Worm (Caenorhabditis elegans): ENCODE measurements around the gene epc-1.
A peak's percentile ranks its signal among the peaks of the same experiment; 100 is the strongest.

DNA sequence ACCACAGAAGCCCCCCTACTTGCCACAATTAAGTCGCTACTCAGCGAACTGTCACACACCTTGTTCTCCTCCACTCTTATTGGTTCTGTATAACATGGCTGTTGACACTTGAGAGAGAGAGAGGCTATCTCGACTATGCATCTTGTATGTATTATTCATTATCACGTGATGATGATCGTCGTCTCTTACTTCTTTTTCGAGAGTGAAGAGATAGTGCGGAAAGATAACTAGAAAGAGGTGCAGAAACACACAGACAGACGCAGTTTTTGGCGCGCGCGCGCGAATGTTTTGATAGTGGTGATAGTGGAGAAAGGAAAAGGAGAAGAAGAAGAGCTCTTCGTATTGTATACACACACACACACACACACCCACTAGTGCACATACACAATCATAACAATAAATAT, 8.6 kb upstream of the epc-1 start:
- TF ChIP-seq mdl-1 (tag; optimal IDR thresholded peaks at IDR 0.05) (peak in 1 of 2 experiments; percentile 54), blmp-1 (tag; optimal IDR thresholded peaks at IDR 0.05; ENCODE audit: insufficient read depth) (no peak), lin-39 (tag; optimal IDR thresholded peaks at IDR 0.05) (no peak), sem-4 (tag; optimal IDR thresholded peaks at IDR 0.05) (no peak), ama-1 (optimal IDR thresholded peaks at IDR 0.05) (no peak), F13H6.1 (tag; optimal IDR thresholded peaks at IDR 0.05) (peak; percentile 82), ztf-4 (tag; optimal IDR thresholded peaks at IDR 0.05) (no peak), alr-1 (tag; optimal IDR thresholded peaks at IDR 0.05) (no peak), nhr-11 (tag; optimal IDR thresholded peaks at IDR 0.05) (no peak), R02D3.7 (tag; optimal IDR thresholded peaks at IDR 0.05) (no peak), nhr-237 (tag; optimal IDR thresholded peaks at IDR 0.05) (no peak)

All from whole organism, L2 larva.